Worm (Caenorhabditis elegans) whole organism, L2 larva: ENCODE measurements around the gene try-12.

Experiments used
- C34F6.9 ChIP-seq: fragments of 150-350 bp; optimal IDR thresholded peaks from 2 replicates; lab custom pipeline; 2014; ENCODE audit warnings: missing biosample characterization, missing genetic modification characterization
- F13H6.1 ChIP-seq: sonication (generic microtip); optimal IDR thresholded peaks from 2 replicates; lab custom pipeline; 2016; ENCODE audit warnings: missing genetic modification characterization, missing compliant biosample characterization
- R02D3.7 ChIP-seq: fragments of 150-350 bp; optimal IDR thresholded peaks from 2 replicates; lab custom pipeline; 2014; ENCODE audit warnings: missing biosample characterization, missing genetic modification characterization
- ZK546.5 ChIP-seq: sonication (generic microtip); optimal IDR thresholded peaks from 2 replicates; lab custom pipeline; 2017; ENCODE audit warnings: missing biosample characterization, missing genetic modification characterization
- aly-2 ChIP-seq: fragments of 150-350 bp; optimal IDR thresholded peaks from 2 replicates; lab custom pipeline; 2014; ENCODE audit warnings: missing biosample characterization, missing genetic modification characterization
- ama-1 ChIP-seq: fragments of 150-350 bp; optimal IDR thresholded peaks from 2 replicates; lab custom pipeline; 2018; ENCODE audit warnings: inconsistent platforms
- ceh-16 ChIP-seq: fragments of 150-350 bp; optimal IDR thresholded peaks from 2 replicates; lab custom pipeline; 2014; ENCODE audit warnings: missing biosample characterization, missing genetic modification characterization
- crh-2 ChIP-seq: sonication (generic microtip); optimal IDR thresholded peaks from 2 replicates; lab custom pipeline; 2017; ENCODE audit warnings: missing biosample characterization, missing genetic modification characterization
- dmd-4 ChIP-seq: sonication (generic microtip); optimal IDR thresholded peaks from 2 replicates; lab custom pipeline; 2017; ENCODE audit warnings: missing biosample characterization, missing genetic modification characterization
- egl-27 ChIP-seq: sonication (generic microtip); optimal IDR thresholded peaks from 3 replicates; lab custom pipeline; 2017; ENCODE audit warnings: missing biosample characterization, missing genetic modification reagents, missing genetic modification characterization
- elt-3 ChIP-seq: sonication (generic microtip); optimal IDR thresholded peaks from 2 replicates; lab custom pipeline; 2017; ENCODE audit warnings: missing biosample characterization, missing genetic modification characterization
- fos-1 ChIP-seq: fragments of 150-350 bp; optimal IDR thresholded peaks from 2 replicates; lab custom pipeline; 2014; ENCODE audit warnings: missing biosample characterization, missing genetic modification characterization
- gmeb-1 ChIP-seq: fragments of 150-350 bp; optimal IDR thresholded peaks from 2 replicates; lab custom pipeline; 2014; ENCODE audit warnings: missing biosample characterization, missing genetic modification characterization
- lin-11 ChIP-seq: fragments of 150-350 bp; sonication (generic microtip); optimal IDR thresholded peaks from 2 replicates; lab custom pipeline; 2014; ENCODE audit warnings: missing biosample characterization, missing genetic modification characterization, inconsistent platforms, mixed read lengths
- lin-13 ChIP-seq: fragments of 150-350 bp; optimal IDR thresholded peaks from 2 replicates; lab custom pipeline; 2014; ENCODE audit warnings: missing biosample characterization, missing genetic modification reagents, missing genetic modification characterization
- lin-39 ChIP-seq: fragments of 150-350 bp; optimal IDR thresholded peaks from 2 replicates; lab custom pipeline; 2014; ENCODE audit warnings: missing biosample characterization, missing genetic modification reagents, missing genetic modification characterization
- lsy-2 ChIP-seq, 2 experiments: fragments of 150-350 bp in 1 of 2; sonication (generic microtip) in 1 of 2; optimal IDR thresholded peaks; 2 replicates each; lab custom pipeline; 2014 to 2017; ENCODE audit warnings: missing biosample characterization in 2 of 2, missing genetic modification characterization in 2 of 2
- mab-5 ChIP-seq: fragments of 150-350 bp; optimal IDR thresholded peaks from 2 replicates; lab custom pipeline; 2014; ENCODE audit warnings: missing biosample characterization, missing genetic modification characterization
- mbf-1 ChIP-seq: sonication (generic microtip); optimal IDR thresholded peaks from 2 replicates; lab custom pipeline; 2017; ENCODE audit warnings: missing biosample characterization, missing genetic modification characterization
- mdl-1 ChIP-seq, 2 experiments: fragments of 150-350 bp in 1 of 2; sonication (generic microtip) in 1 of 2; optimal IDR thresholded peaks; 2 replicates each; lab custom pipeline; 2017; ENCODE audit warnings: missing biosample characterization in 2 of 2, missing genetic modification characterization in 2 of 2
- nhr-11 ChIP-seq: fragments of 150-350 bp; optimal IDR thresholded peaks from 2 replicates; lab custom pipeline; 2014; ENCODE audit warnings: missing biosample characterization, missing genetic modification characterization
- nhr-12 ChIP-seq: fragments of 150-350 bp; optimal IDR thresholded peaks from 2 replicates; lab custom pipeline; 2014; ENCODE audit warnings: missing biosample characterization, missing genetic modification characterization
- nhr-129 ChIP-seq: fragments of 150-350 bp; optimal IDR thresholded peaks from 2 replicates; lab custom pipeline; 2014; ENCODE audit warnings: missing biosample characterization, missing genetic modification characterization
- nhr-23 ChIP-seq: fragments of 150-350 bp; optimal IDR thresholded peaks from 2 replicates; lab custom pipeline; 2014; ENCODE audit warnings: missing biosample characterization, missing genetic modification reagents, missing genetic modification characterization
- nhr-237 ChIP-seq: fragments of 150-350 bp; optimal IDR thresholded peaks from 2 replicates; lab custom pipeline; 2014; ENCODE audit warnings: missing biosample characterization, missing genetic modification characterization
- nhr-25 ChIP-seq: fragments of 150-350 bp; sonication (generic microtip); optimal IDR thresholded peaks from 3 replicates; lab custom pipeline; 2014; ENCODE audit warnings: missing biosample characterization, missing genetic modification characterization
- nhr-6 ChIP-seq: fragments of 150-350 bp; optimal IDR thresholded peaks from 2 replicates; lab custom pipeline; 2014; ENCODE audit warnings: missing biosample characterization, missing genetic modification characterization
- nhr-77 ChIP-seq: fragments of 150-350 bp; optimal IDR thresholded peaks from 2 replicates; lab custom pipeline; 2014; ENCODE audit warnings: missing biosample characterization, missing genetic modification characterization
- peb-1 ChIP-seq: fragments of 150-350 bp; optimal IDR thresholded peaks from 2 replicates; lab custom pipeline; 2014; ENCODE audit warnings: missing biosample characterization, missing genetic modification characterization
- sem-4 ChIP-seq: fragments of 150-350 bp; optimal IDR thresholded peaks from 2 replicates; lab custom pipeline; 2014; ENCODE audit warnings: missing biosample characterization, missing genetic modification reagents, missing genetic modification characterization
- skn-1 ChIP-seq: sonication (generic microtip); optimal IDR thresholded peaks from 2 replicates; lab custom pipeline; 2017; ENCODE audit warnings: missing biosample characterization, missing genetic modification characterization
- sma-3 ChIP-seq: sonication (generic microtip); optimal IDR thresholded peaks from 2 replicates; lab custom pipeline; 2016; ENCODE audit warnings: missing genetic modification reagents, missing genetic modification characterization, missing compliant biosample characterization
- sma-9 ChIP-seq, 2 experiments: fragments of 150-350 bp in 1 of 2; sonication (generic microtip) in 1 of 2; optimal IDR thresholded peaks; 2 replicates each; lab custom pipeline; 2014 to 2016; ENCODE audit warnings: missing genetic modification characterization in 2 of 2, mild to moderate bottlenecking in 1 of 2, missing biosample characterization in 1 of 2, missing compliant biosample characterization in 1 of 2, missing genetic modification reagents in 1 of 2, moderate library complexity in 1 of 2
- unc-55 ChIP-seq: fragments of 150-350 bp; sonication (generic microtip); optimal IDR thresholded peaks from 3 replicates; lab custom pipeline; 2014; ENCODE audit warnings: missing biosample characterization, missing genetic modification reagents, missing genetic modification characterization
- unc-62 ChIP-seq: fragments of 150-350 bp; optimal IDR thresholded peaks from 2 replicates; lab custom pipeline; 2014; ENCODE audit warnings: missing biosample characterization, missing genetic modification reagents, missing genetic modification characterization
- zag-1 ChIP-seq: fragments of 150-350 bp; optimal IDR thresholded peaks from 2 replicates; lab custom pipeline; 2014; ENCODE audit warnings: missing biosample characterization, missing genetic modification characterization
- ztf-1 ChIP-seq: fragments of 200-800 bp; sonication (Bioruptor generic); conservative IDR thresholded peaks from 2 replicates; pipeline ENCODE4 v1.3.6; 2022; ENCODE audit warnings: missing genetic modification characterization, missing compliant biosample characterization
- ztf-11 ChIP-seq: sonication (generic microtip); optimal IDR thresholded peaks from 2 replicates; lab custom pipeline; 2017; ENCODE audit warnings: missing biosample characterization, missing genetic modification characterization
- ztf-4 ChIP-seq: fragments of 150-350 bp; optimal IDR thresholded peaks from 2 replicates; lab custom pipeline; 2014; ENCODE audit warnings: missing biosample characterization, missing genetic modification characterization

try-12 gene

ce11 chrV:7460898-7461297, 11.7 kb downstream of the try-12 start, which contains the start of gene srh-92:
Gene srh-92, minus strand, starts transcription at chrV:7460998.
- TF ChIP-seq nhr-237 = no peak
- no peak for TF ChIP-seq egl-27 (tag; lab: Kevin White, UChicago)
- no peak for TF ChIP-seq sma-3 (GFP tag; lab: Kevin White, UChicago)
- no peak for TF ChIP-seq dmd-4
- TF ChIP-seq F13H6.1 (tag; lab: Kevin White, UChicago) = no peak
- TF ChIP-seq nhr-12 = no peak
- TF ChIP-seq lin-13 = no peak
- no peak for TF ChIP-seq nhr-23 (tag; lab: Kevin White, UChicago)
- no peak for TF ChIP-seq nhr-25

- TF ChIP-seq gmeb-1 (tag; lab: Kevin White, UChicago) (no peak), ceh-16 (tag; lab: Kevin White, UChicago) (no peak), lin-13 (no peak)
Observed at ce11 chrV:7464696-7465095, 15.5 kb downstream of the try-12 start, which contains the start of gene srh-89. Gene srh-89, minus strand, starts transcription at chrV:7464796.

- no peak for TF ChIP-seq skn-1 (tag; lab: Kevin White, UChicago)
- peak in 1 of 2 experiments; percentile 57 for TF ChIP-seq mdl-1 (tag; optimal IDR thresholded peaks at IDR 0.05; lab: Kevin White, UChicago)
- TF ChIP-seq ama-1 = no peak
- no peak for TF ChIP-seq elt-3 (tag; lab: Kevin White, UChicago)
- no peak for TF ChIP-seq sem-4 (tag; lab: Kevin White, UChicago)
- TF ChIP-seq lin-11 = peak; percentile 36
- TF ChIP-seq egl-27 (tag; lab: Kevin White, UChicago) = no peak
- peak; percentile 75 for TF ChIP-seq crh-2 (tag; lab: Kevin White, UChicago)
- TF ChIP-seq gmeb-1 (tag; lab: Kevin White, UChicago) = peak; percentile 56
- TF ChIP-seq fos-1 (tag; lab: Kevin White, UChicago) = peak; percentile 55
- no peak for TF ChIP-seq unc-55
- TF ChIP-seq aly-2 (tag; lab: Kevin White, UChicago) = no peak
- no peak for TF ChIP-seq ztf-4 (tag; lab: Kevin White, UChicago)
- TF ChIP-seq nhr-6 = no peak
- peak; percentile 78 for TF ChIP-seq F13H6.1 (tag; lab: Kevin White, UChicago)
- TF ChIP-seq sma-9 (GFP tag; optimal IDR thresholded peaks at IDR 0.05; lab: Kevin White, UChicago) = no peak
- TF ChIP-seq sma-9 (tag; optimal IDR thresholded peaks at IDR 0.05; lab: Kevin White, UChicago) = no peak
- peak; percentile 56 for TF ChIP-seq mab-5 (tag; lab: Kevin White, UChicago)
- TF ChIP-seq lsy-2 (tag; optimal IDR thresholded peaks at IDR 0.05; lab: Kevin White, UChicago) = peak in 1 of 2 experiments; percentile 2
- no peak for TF ChIP-seq dmd-4
- TF ChIP-seq C34F6.9 = peak; percentile 87
- TF ChIP-seq zag-1 = peak; percentile 13
- no peak for TF ChIP-seq nhr-77 (tag; lab: Kevin White, UChicago)
- TF ChIP-seq nhr-12 = no peak
- peak; percentile 53 for TF ChIP-seq lin-13
- TF ChIP-seq, all 48 proteins: peak for 11
Observed at ce11 chrV:7465509-7465908, 16.4 kb downstream of the try-12 start, which contains the start of gene F25E5.1. Gene F25E5.1, plus strand, starts transcription at chrV:7465884.

DNA sequence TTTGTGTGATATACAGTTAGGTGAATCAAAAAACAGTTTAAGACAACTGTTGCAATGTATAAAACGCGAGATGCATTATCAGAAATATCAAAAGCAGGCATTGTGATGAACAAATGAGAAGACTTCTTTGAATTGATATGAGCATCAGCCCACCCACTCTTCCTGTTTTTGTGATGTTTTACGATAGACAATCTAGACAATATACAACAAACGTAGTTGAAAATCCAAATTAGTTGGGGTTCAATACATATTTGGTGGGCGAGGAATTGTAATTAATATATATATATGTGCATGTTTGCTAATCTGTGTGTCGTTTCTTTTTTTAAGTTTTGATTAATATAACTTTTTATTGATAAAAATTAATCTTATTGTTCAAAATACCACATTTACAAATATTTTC, 23.7 kb downstream of the try-12 start, which contains the start of gene str-28:
str-28 (minus strand) TSS at position 101 of the 400 bp plus-strand sequence.
- TF ChIP-seq mdl-1 (tag; optimal IDR thresholded peaks at IDR 0.05; lab: Kevin White, UChicago) (no peak), nhr-11 (tag; lab: Kevin White, UChicago) (no peak), aly-2 (tag; lab: Kevin White, UChicago) (no peak), ZK546.5 (tag; lab: Kevin White, UChicago) (no peak), crh-2 (tag; lab: Kevin White, UChicago) (no peak), gmeb-1 (tag; lab: Kevin White, UChicago) (no peak), egl-27 (tag; lab: Kevin White, UChicago) (no peak), nhr-237 (no peak), lsy-2 (tag; optimal IDR thresholded peaks at IDR 0.05; lab: Kevin White, UChicago) (no peak), nhr-25 (no peak), nhr-129 (tag; lab: Kevin White, UChicago) (no peak), ztf-11 (no peak), R02D3.7 (no peak), ztf-1 (GFP tag; lab: Robert Waterston, UW) (no peak), lin-39 (no peak), ama-1 (no peak), unc-62 (GFP tag; lab: Kevin White, UChicago) (no peak), peb-1 (tag; lab: Kevin White, UChicago) (no peak), mbf-1 (tag; lab: Kevin White, UChicago) (no peak)
- TF ChIP-seq, all 48 proteins: peak for 0
